Worm (Caenorhabditis elegans): Measurements from ENCODE around the gene R04A9.6.

Gene R04A9.6

ce11 chrX:440420-440819 lies 43.1 kb downstream of the R04A9.6 start:
- no peak for TF ChIP-seq nhr-12 (tag; optimal IDR thresholded peaks at IDR 0.05)
- no peak for TF ChIP-seq nhr-25 (tag; optimal IDR thresholded peaks at IDR 0.05)
- peak; percentile 0 for TF ChIP-seq skn-1 (tag; optimal IDR thresholded peaks at IDR 0.05)
- no peak for TF ChIP-seq ceh-28 (tag; optimal IDR thresholded peaks at IDR 0.05)
- TF ChIP-seq nhr-77 (tag; optimal IDR thresholded peaks at IDR 0.05): no peak
- peak; percentile 13 for TF ChIP-seq pha-4 (tag; optimal IDR thresholded peaks at IDR 0.05)
- no peak for TF ChIP-seq fkh-10 (GFP tag; optimal IDR thresholded peaks at IDR 0.05)
- no peak for TF ChIP-seq ztf-4 (tag; optimal IDR thresholded peaks at IDR 0.05)
- TF ChIP-seq lsy-12 (tag; optimal IDR thresholded peaks at IDR 0.05): no peak
- TF ChIP-seq nhr-28 (tag; optimal IDR thresholded peaks at IDR 0.05): no peak
- TF ChIP-seq nfya-1 (tag; optimal IDR thresholded peaks at IDR 0.05; ENCODE audit: insufficient read depth): peak; percentile 1
- TF ChIP-seq egl-27 (tag; optimal IDR thresholded peaks at IDR 0.05): no peak
- TF ChIP-seq nhr-11 (tag; optimal IDR thresholded peaks at IDR 0.05): no peak
- no peak for TF ChIP-seq ceh-9 (tag; optimal IDR thresholded peaks at IDR 0.05)
- TF ChIP-seq pqm-1 (tag; optimal IDR thresholded peaks at IDR 0.05): peak; percentile 93
- no peak for TF ChIP-seq eor-1 (tag; optimal IDR thresholded peaks at IDR 0.05)
- no peak for TF ChIP-seq unc-39 (tag; optimal IDR thresholded peaks at IDR 0.05)
- no peak for TF ChIP-seq nhr-237 (tag; optimal IDR thresholded peaks at IDR 0.05)
- TF ChIP-seq R02D3.7 (tag; optimal IDR thresholded peaks at IDR 0.05): no peak
- no peak for TF ChIP-seq tbx-2 (tag; optimal IDR thresholded peaks at IDR 0.05)
- no peak for TF ChIP-seq daf-12 (tag; optimal IDR thresholded peaks at IDR 0.05)
- no peak for TF ChIP-seq unc-62 (GFP tag; optimal IDR thresholded peaks at IDR 0.05)
- TF ChIP-seq mml-1 (tag; optimal IDR thresholded peaks at IDR 0.05): no peak
- TF ChIP-seq nhr-76 (tag; optimal IDR thresholded peaks at IDR 0.05): no peak
- TF ChIP-seq elt-2 (tag; optimal IDR thresholded peaks at IDR 0.05): peak; percentile 97
- TF ChIP-seq ama-1 (optimal IDR thresholded peaks at IDR 0.05): no peak
- peak; percentile 68 for TF ChIP-seq jun-1 (tag; optimal IDR thresholded peaks at IDR 0.05)
- no peak for TF ChIP-seq aly-2 (tag; optimal IDR thresholded peaks at IDR 0.05)

DNA sequence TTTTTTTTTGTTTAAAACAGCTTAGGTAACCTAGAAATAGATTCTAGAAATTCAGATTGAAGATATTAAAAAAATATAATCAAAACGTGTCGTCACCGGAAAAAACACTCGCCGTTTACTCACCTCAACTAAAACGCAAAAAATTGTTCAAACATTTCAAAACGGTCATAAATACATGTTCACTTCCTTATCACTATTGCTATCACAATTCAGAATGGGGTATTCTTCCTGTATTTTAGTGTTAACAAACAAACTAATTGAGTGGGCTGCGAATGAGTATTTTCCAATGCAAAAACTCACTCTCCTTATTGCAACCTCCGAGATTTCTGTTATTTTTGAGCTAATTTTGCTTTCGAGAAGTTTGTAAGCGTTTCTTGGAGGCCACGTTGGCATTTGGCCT lies 52.5 kb downstream of the R04A9.6 start, which contains the start of gene F52D1.2:
F52D1.2 (minus strand) TSS at position 393 of the 400 bp plus-strand sequence.
- TF ChIP-seq pqm-1 (tag; optimal IDR thresholded peaks at IDR 0.05): peak; percentile 41
- TF ChIP-seq ama-1 (optimal IDR thresholded peaks at IDR 0.05): no peak
- peak; percentile 57 for TF ChIP-seq elt-2 (tag; optimal IDR thresholded peaks at IDR 0.05)
